Worm (Caenorhabditis elegans) whole organism, late embryonic: ENCODE results near the gene twk-48.

Source experiments
- C08G9.2 ChIP-seq: sonication (generic microtip); optimal IDR thresholded peaks from 2 replicates; lab custom pipeline; 2016; ENCODE audit warnings: mild to moderate bottlenecking, missing genetic modification characterization, moderate library complexity, missing compliant biosample characterization
- C38D4.7 ChIP-seq: fragments of 200-800 bp; sonication (Bioruptor generic); optimal IDR thresholded peaks from 2 replicates; lab custom pipeline; 2018; ENCODE audit warnings: mild to moderate bottlenecking, missing genetic modification characterization, moderate library complexity, missing compliant biosample characterization
- K02D7.2 ChIP-seq: sonication (generic microtip); optimal IDR thresholded peaks from 2 replicates; lab custom pipeline; 2017; ENCODE audit warnings: mild to moderate bottlenecking, missing genetic modification characterization, missing compliant biosample characterization
- K09A11.1 ChIP-seq: sonication (generic microtip); optimal IDR thresholded peaks from 2 replicates; lab custom pipeline; 2017; ENCODE audit warnings: antibody characterized with exemption, mild to moderate bottlenecking, missing genetic modification characterization, missing compliant biosample characterization; ENCODE audit not compliant: insufficient read depth
- T23F11.4 ChIP-seq: fragments of 200-800 bp; sonication (Bioruptor generic); optimal IDR thresholded peaks from 2 replicates; lab custom pipeline; 2018; ENCODE audit warnings: mild to moderate bottlenecking, missing genetic modification characterization, missing compliant biosample characterization
- ceh-30 ChIP-seq: fragments of 150-350 bp; optimal IDR thresholded peaks from 2 replicates; lab custom pipeline; 2014; ENCODE audit warnings: missing biosample characterization, missing genetic modification characterization
- ceh-34 ChIP-seq: sonication (generic microtip); optimal IDR thresholded peaks from 2 replicates; lab custom pipeline; 2016; ENCODE audit warnings: mild to moderate bottlenecking, missing genetic modification characterization, missing compliant biosample characterization
- ceh-6 ChIP-seq: fragments of 200-800 bp; sonication (Bioruptor generic); optimal IDR thresholded peaks from 2 replicates; lab custom pipeline; 2018; ENCODE audit warnings: mild to moderate bottlenecking, missing genetic modification characterization, missing compliant biosample characterization
- ceh-9 ChIP-seq: sonication (generic microtip); optimal IDR thresholded peaks from 2 replicates; lab custom pipeline; 2016; ENCODE audit warnings: mild to moderate bottlenecking, missing genetic modification characterization, inconsistent platforms, missing compliant biosample characterization
- che-1 ChIP-seq: sonication (generic microtip); optimal IDR thresholded peaks from 2 replicates; lab custom pipeline; 2016; ENCODE audit warnings: mild to moderate bottlenecking, missing genetic modification characterization, missing compliant biosample characterization
- dmd-4 ChIP-seq: sonication (generic microtip); optimal IDR thresholded peaks from 2 replicates; lab custom pipeline; 2016; ENCODE audit warnings: borderline replicate concordance, missing genetic modification characterization, missing compliant biosample characterization
- dve-1 ChIP-seq: sonication (generic microtip); optimal IDR thresholded peaks from 2 replicates; lab custom pipeline; 2017; ENCODE audit warnings: antibody characterized with exemption, mild to moderate bottlenecking, missing genetic modification characterization, missing compliant biosample characterization
- elt-2 ChIP-seq: sonication (generic microtip); optimal IDR thresholded peaks from 2 replicates; lab custom pipeline; 2016; ENCODE audit warnings: missing genetic modification reagents, missing genetic modification characterization, missing compliant biosample characterization
- eyg-1 ChIP-seq: sonication (generic microtip); optimal IDR thresholded peaks from 2 replicates; lab custom pipeline; 2016; ENCODE audit warnings: missing genotype, missing genetic modification characterization, missing compliant biosample characterization
- fax-1 ChIP-seq: sonication (generic microtip); optimal IDR thresholded peaks from 2 replicates; lab custom pipeline; 2016; ENCODE audit warnings: missing genotype, missing genetic modification characterization, missing compliant biosample characterization
- gmeb-2 ChIP-seq: sonication (generic microtip); optimal IDR thresholded peaks from 2 replicates; lab custom pipeline; 2016; ENCODE audit warnings: missing genetic modification characterization, inconsistent platforms, missing compliant biosample characterization
- hlh-13 ChIP-seq: fragments of 200-800 bp; sonication (Bioruptor generic); optimal IDR thresholded peaks from 2 replicates; lab custom pipeline; 2018; ENCODE audit warnings: mild to moderate bottlenecking, missing genetic modification characterization, missing compliant biosample characterization
- hlh-15 ChIP-seq: sonication (generic microtip); optimal IDR thresholded peaks from 2 replicates; lab custom pipeline; 2016; ENCODE audit warnings: missing genetic modification characterization, missing compliant biosample characterization
- hlh-30 ChIP-seq: sonication (generic microtip); optimal IDR thresholded peaks from 2 replicates; lab custom pipeline; 2017; ENCODE audit warnings: antibody characterized with exemption, missing genetic modification characterization, missing compliant biosample characterization; ENCODE audit not compliant: insufficient read depth
- hlh-6 ChIP-seq: sonication (generic microtip); optimal IDR thresholded peaks from 2 replicates; lab custom pipeline; 2016; ENCODE audit warnings: missing genotype, missing genetic modification characterization, missing compliant biosample characterization
- hlh-8 ChIP-seq: sonication (generic microtip); optimal IDR thresholded peaks from 2 replicates; lab custom pipeline; 2016; ENCODE audit warnings: missing genotype, missing genetic modification characterization, missing compliant biosample characterization
- lim-6 ChIP-seq: sonication (generic microtip); optimal IDR thresholded peaks from 2 replicates; lab custom pipeline; 2016; ENCODE audit warnings: missing genetic modification characterization, missing compliant biosample characterization
- lin-11 ChIP-seq: fragments of 200-800 bp; sonication (Bioruptor generic); optimal IDR thresholded peaks from 2 replicates; lab custom pipeline; 2018; ENCODE audit warnings: mild to moderate bottlenecking, missing genetic modification characterization, missing compliant biosample characterization
- nfya-1 ChIP-seq: sonication (generic microtip); optimal IDR thresholded peaks from 2 replicates; lab custom pipeline; 2017; ENCODE audit warnings: missing genetic modification characterization, mild to moderate bottlenecking, missing compliant biosample characterization, antibody characterized with exemption, moderate library complexity
- nhr-11 ChIP-seq: fragments of 150-350 bp; optimal IDR thresholded peaks from 2 replicates; lab custom pipeline; 2014; ENCODE audit warnings: missing biosample characterization, missing genetic modification characterization
- nhr-232 ChIP-seq: sonication (generic microtip); optimal IDR thresholded peaks from 2 replicates; lab custom pipeline; 2016; ENCODE audit warnings: missing genetic modification characterization, missing compliant biosample characterization
- pha-4 ChIP-seq: fragments of 150-350 bp; optimal IDR thresholded peaks from 2 replicates; lab custom pipeline; 2018; ENCODE audit warnings: missing biosample characterization, missing genetic modification reagents, missing genetic modification characterization
- pqm-1 ChIP-seq: sonication (generic microtip); optimal IDR thresholded peaks from 2 replicates; lab custom pipeline; 2016; ENCODE audit warnings: missing genetic modification characterization, missing compliant biosample characterization
- ref-2 ChIP-seq: sonication (generic microtip); optimal IDR thresholded peaks from 2 replicates; lab custom pipeline; 2016; ENCODE audit warnings: missing genetic modification characterization, missing compliant biosample characterization
- sdc-2 ChIP-seq: sonication (generic microtip); optimal IDR thresholded peaks from 2 replicates; lab custom pipeline; 2016; ENCODE audit warnings: missing genotype, missing genetic modification characterization, missing compliant biosample characterization
- sox-2 ChIP-seq: fragments of 200-800 bp; sonication (Bioruptor generic); IDR thresholded peaks from 2 replicates; pipeline ENCODE4 v1.3.6; 2022; ENCODE audit warnings: missing genetic modification reagents, missing genetic modification characterization, missing compliant biosample characterization
- sox-4 ChIP-seq: sonication (generic microtip); optimal IDR thresholded peaks from 2 replicates; lab custom pipeline; 2017; ENCODE audit warnings: mild to moderate bottlenecking, missing genetic modification characterization, inconsistent platforms, missing compliant biosample characterization
- tbx-7 ChIP-seq: sonication (generic microtip); optimal IDR thresholded peaks from 2 replicates; lab custom pipeline; 2016; ENCODE audit warnings: missing genotype, missing genetic modification characterization, missing compliant biosample characterization
- ttx-3 ChIP-seq: sonication (generic microtip); optimal IDR thresholded peaks from 2 replicates; lab custom pipeline; 2016; ENCODE audit warnings: missing genetic modification reagents, missing genetic modification characterization, missing compliant biosample characterization
- unc-3 ChIP-seq, 2 experiments: fragments of 200-800 bp in 1 of 2; sonication (Bioruptor generic) in 1 of 2; sonication (generic microtip) in 1 of 2; conservative IDR thresholded peaks in 1 of 2; optimal IDR thresholded peaks in 1 of 2; 2 replicates each; pipeline versions ENCODE4 v1.3.6 to Lab custom; 2016 to 2022; ENCODE audit warnings: missing compliant biosample characterization in 2 of 2, missing genetic modification characterization in 2 of 2, missing genetic modification reagents in 1 of 2
- unc-55 ChIP-seq: sonication (generic microtip); optimal IDR thresholded peaks from 2 replicates; lab custom pipeline; 2017; ENCODE audit warnings: missing biosample characterization, missing genetic modification reagents, missing genetic modification characterization
- unc-86 ChIP-seq: sonication (generic microtip); optimal IDR thresholded peaks from 2 replicates; lab custom pipeline; 2016; ENCODE audit warnings: missing genetic modification characterization, missing compliant biosample characterization
- zip-5 ChIP-seq: sonication (generic microtip); optimal IDR thresholded peaks from 2 replicates; lab custom pipeline; 2016; ENCODE audit warnings: missing genetic modification characterization, missing compliant biosample characterization

twk-48 gene

ce11 chrIII:9843715-9844114 lies 16.8 kb upstream of the twk-48 start, which contains the start of gene K11H3.5:
K11H3.5 (plus strand) TSS chrIII:9843768.
- TF ChIP-seq hlh-6 (no peak), ceh-6 (GFP tag; lab: Kevin White, UChicago) (no peak), ceh-34 (no peak), elt-2 (tag; lab: Kevin White, UChicago) (no peak), unc-86 (tag; lab: Kevin White, UChicago) (no peak), gmeb-2 (no peak), lim-6 (tag; lab: Kevin White, UChicago) (no peak), pha-4 (no peak), unc-3 (GFP tag; conservative IDR thresholded peaks at IDR 0.05; lab: Robert Waterston, UW) (no peak), unc-3 (tag; optimal IDR thresholded peaks at IDR 0.05; lab: Kevin White, UChicago) (no peak), ttx-3 (tag; lab: Kevin White, UChicago) (no peak), K02D7.2 (tag; lab: Kevin White, UChicago) (no peak)
- TF ChIP-seq, all 69 proteins: peak for 0

DNA sequence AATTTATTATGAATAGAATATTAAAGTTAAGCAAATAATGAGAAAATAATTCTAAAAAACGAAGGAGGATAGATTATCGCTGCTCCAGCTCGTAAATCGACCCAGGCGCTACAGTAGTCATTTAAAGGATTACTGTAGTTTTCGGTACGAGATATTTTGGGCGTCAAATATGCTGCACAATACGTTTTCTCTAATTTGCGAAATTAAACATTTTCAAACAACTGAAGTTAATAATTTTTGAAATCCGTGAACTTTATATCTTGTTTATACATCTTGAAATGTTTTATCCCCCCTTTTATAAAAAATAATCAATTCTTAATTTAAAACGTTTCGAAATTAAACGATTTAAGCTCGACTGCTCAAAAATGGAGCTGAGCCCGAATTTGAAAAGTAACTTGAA lies 14.4 kb upstream of the twk-48 start, which contains the start of gene K11H3.2:
Gene K11H3.2, plus strand, starts transcription at position 301 of the 400 bp plus-strand sequence.
- TF ChIP-seq hlh-30 (no peak), fax-1 (tag; lab: Kevin White, UChicago) (no peak), sox-2 (GFP tag; lab: Robert Waterston, UW) (no peak), pqm-1 (no peak), che-1 (tag; lab: Kevin White, UChicago) (no peak), tbx-7 (tag; lab: Kevin White, UChicago) (no peak), K09A11.1 (no peak), ceh-30 (tag; lab: Kevin White, UChicago) (no peak), K02D7.2 (tag; lab: Kevin White, UChicago) (no peak), elt-2 (tag; lab: Kevin White, UChicago) (no peak), nfya-1 (tag; lab: Kevin White, UChicago) (no peak), nhr-11 (tag; lab: Kevin White, UChicago) (no peak)

ce11 chrIII:9848083-9848482 lies 12.4 kb upstream of the twk-48 start, which contains the start of gene mrpl-36:
mrpl-36 (minus strand) TSS chrIII:9848116.
- TF ChIP-seq unc-55 (GFP tag; lab: Kevin White, UChicago), result peak; percentile 11
- TF ChIP-seq hlh-15 (tag; lab: Kevin White, UChicago), result no peak

DNA sequence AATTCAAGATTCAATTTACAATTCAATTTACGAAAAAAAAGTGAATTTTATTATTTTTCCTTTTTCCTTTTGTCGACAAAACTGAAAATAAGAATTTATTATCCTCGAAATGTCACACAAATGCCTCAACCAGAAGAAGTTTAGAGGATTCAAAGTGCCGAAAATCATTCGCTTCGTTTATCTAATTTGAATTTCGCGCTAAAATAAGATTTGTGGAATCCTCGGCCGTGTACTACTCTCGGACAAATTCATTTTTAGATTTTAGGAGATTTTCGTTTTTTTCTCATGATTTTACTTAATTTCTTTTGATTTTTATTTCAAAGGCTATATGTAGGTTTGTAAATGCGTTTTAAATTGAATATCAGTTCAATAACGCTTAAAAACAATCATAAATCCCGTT lies 11.9 kb upstream of the twk-48 start:
- TF ChIP-seq sdc-2, result no peak

ce11 chrIII:9849111-9849510 lies 11.4 kb upstream of the twk-48 start:
- TF ChIP-seq hlh-8 (tag; lab: Kevin White, UChicago), result peak; percentile 8
- peak; percentile 31; the same call in 1 of the 2 replicates for TF ChIP-seq sox-2 (GFP tag; lab: Robert Waterston, UW)

- TF ChIP-seq lin-11 (tag; lab: Kevin White, UChicago) (no peak), pha-4 (no peak), C38D4.7 (GFP tag; lab: Kevin White, UChicago) (no peak)
Observed at ce11 chrIII:9849950-9850349, 10.6 kb upstream of the twk-48 start.

ce11 chrIII:9850877-9851276 lies 9.7 kb upstream of the twk-48 start:
- no peak for TF ChIP-seq zip-5 (tag; lab: Kevin White, UChicago)
- no peak for TF ChIP-seq che-1 (tag; lab: Kevin White, UChicago)
- TF ChIP-seq lim-6 (tag; lab: Kevin White, UChicago), result no peak
- no peak for TF ChIP-seq unc-86 (tag; lab: Kevin White, UChicago)
- TF ChIP-seq C38D4.7 (GFP tag; lab: Kevin White, UChicago), result no peak
- no peak for TF ChIP-seq C08G9.2
- TF ChIP-seq ceh-30 (tag; lab: Kevin White, UChicago), result no peak
- no peak for TF ChIP-seq dmd-4 (tag; lab: Kevin White, UChicago)
- no peak for TF ChIP-seq gmeb-2
- TF ChIP-seq ref-2 (tag; lab: Kevin White, UChicago), result no peak
- no peak for TF ChIP-seq nhr-232 (tag; lab: Kevin White, UChicago)
- TF ChIP-seq sox-4, result no peak
- no peak for TF ChIP-seq hlh-13 (GFP tag; lab: Kevin White, UChicago)
- TF ChIP-seq eyg-1 (tag; lab: Kevin White, UChicago), result no peak
- TF ChIP-seq ceh-9, result no peak
- TF ChIP-seq unc-55 (GFP tag; lab: Kevin White, UChicago), result no peak
- TF ChIP-seq T23F11.4 (GFP tag; lab: Kevin White, UChicago), result no peak
- no peak for TF ChIP-seq hlh-6
- TF ChIP-seq dve-1 (tag; lab: Kevin White, UChicago), result no peak
